Worm (Caenorhabditis elegans): ENCODE data around the gene col-181.

col-181 gene

DNA sequence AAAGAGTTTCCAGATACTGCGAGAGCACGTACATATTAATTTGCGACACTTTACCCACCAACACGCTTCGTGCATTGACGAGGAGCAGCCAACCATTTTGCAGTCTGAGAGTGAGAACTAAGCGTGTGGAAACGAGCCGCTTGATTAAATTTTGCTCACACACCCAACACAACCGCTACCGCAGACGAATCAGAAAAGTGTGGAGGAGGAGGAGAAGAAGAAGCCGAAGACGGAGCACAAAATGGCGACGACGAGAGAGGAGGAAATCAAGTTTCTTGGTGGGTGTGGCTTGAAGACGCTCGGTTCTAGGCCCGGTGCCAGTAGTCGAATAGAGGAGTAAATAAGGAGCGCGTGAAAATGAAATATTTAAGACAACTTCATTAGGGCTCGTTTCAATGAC is 21.9 kb upstream of the col-181 start:
- TF ChIP-seq tra-4 (tag; optimal IDR thresholded peaks at IDR 0.05), result no peak
- TF ChIP-seq sea-1 (GFP tag; conservative IDR thresholded peaks at IDR 0.05), result no peak
- TF ChIP-seq tbx-37 (GFP tag; conservative IDR thresholded peaks at IDR 0.05), result no peak
- no peak for TF ChIP-seq hnd-1 (tag; optimal IDR thresholded peaks at IDR 0.05)
- TF ChIP-seq ama-1 (optimal IDR thresholded peaks at IDR 0.05), result no peak
- no peak for TF ChIP-seq pes-1 (GFP tag; IDR thresholded peaks at IDR 0.05)
- no peak for TF ChIP-seq ceh-13 (GFP tag; optimal IDR thresholded peaks at IDR 0.05)
- TF ChIP-seq scrt-1 (GFP tag; IDR thresholded peaks at IDR 0.05), result no peak
- TF ChIP-seq flt-1 (GFP tag; IDR thresholded peaks at IDR 0.05), result no peak
- no peak for TF ChIP-seq ets-7 (tag; optimal IDR thresholded peaks at IDR 0.05)
- TF ChIP-seq ceh-36 (tag; optimal IDR thresholded peaks at IDR 0.05), result no peak
- TF ChIP-seq F13C5.2 (tag; optimal IDR thresholded peaks at IDR 0.05), result no peak
- TF ChIP-seq aly-1 (tag; optimal IDR thresholded peaks at IDR 0.05), result no peak
- TF ChIP-seq hmg-4 (GFP tag; optimal IDR thresholded peaks at IDR 0.05), result no peak

DNA sequence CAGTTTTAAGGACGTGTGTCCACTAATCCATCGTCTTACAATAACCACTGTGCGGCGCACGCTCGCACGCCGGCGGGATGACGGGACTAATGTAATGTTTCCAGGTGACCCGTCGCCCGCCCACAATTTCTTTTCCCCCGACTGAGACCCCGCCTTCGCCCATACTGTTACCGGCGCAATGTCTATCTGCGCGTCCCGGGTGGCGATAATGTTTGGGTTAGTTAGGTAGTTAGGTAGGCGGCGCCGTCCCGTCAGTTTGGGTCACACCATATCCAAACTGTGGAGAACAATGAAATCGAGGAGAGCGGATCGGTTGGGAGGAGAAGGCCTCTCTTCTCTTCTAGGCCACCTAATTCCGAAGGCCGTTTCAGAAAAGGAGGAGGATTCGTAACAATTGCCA is 18.4 kb upstream of the col-181 start:
- TF ChIP-seq ceh-36 (tag; optimal IDR thresholded peaks at IDR 0.05), result peak; percentile 26
- TF ChIP-seq aly-1 (tag; optimal IDR thresholded peaks at IDR 0.05), result peak; percentile 1
- no peak for TF ChIP-seq ets-7 (tag; optimal IDR thresholded peaks at IDR 0.05)
- TF ChIP-seq hmg-4 (GFP tag; optimal IDR thresholded peaks at IDR 0.05), result peak; percentile 27
- TF ChIP-seq F13C5.2 (tag; optimal IDR thresholded peaks at IDR 0.05), result no peak

DNA sequence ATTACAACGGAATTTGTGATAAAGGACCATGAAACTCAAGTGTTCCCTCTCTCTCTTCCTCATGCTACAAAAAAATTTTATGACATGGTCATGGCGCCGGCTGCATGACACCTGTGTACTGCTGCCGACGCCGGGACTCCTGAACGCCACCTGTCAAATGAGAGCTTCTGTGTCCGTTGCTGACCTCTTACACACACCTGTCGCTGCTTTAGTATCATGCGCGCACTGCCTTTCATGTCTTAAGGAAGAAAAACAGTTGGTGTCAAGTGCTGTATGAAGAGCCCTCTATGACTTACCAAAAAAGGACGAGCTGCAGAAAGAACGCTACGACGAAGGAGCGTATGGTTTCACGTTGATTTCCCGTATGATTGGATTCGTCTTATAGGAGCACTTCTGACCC is 12.1 kb upstream of the col-181 start:
- no peak for TF ChIP-seq hmbx-1 (tag; optimal IDR thresholded peaks at IDR 0.05)
- TF ChIP-seq flt-1 (GFP tag; IDR thresholded peaks at IDR 0.05), result no peak
- TF ChIP-seq hmg-4 (GFP tag; optimal IDR thresholded peaks at IDR 0.05), result no peak
- no peak for TF ChIP-seq sea-1 (GFP tag; conservative IDR thresholded peaks at IDR 0.05)
- no peak for TF ChIP-seq aly-1 (tag; optimal IDR thresholded peaks at IDR 0.05)
- no peak for TF ChIP-seq ceh-13 (GFP tag; optimal IDR thresholded peaks at IDR 0.05)
- no peak for TF ChIP-seq pes-1 (GFP tag; IDR thresholded peaks at IDR 0.05)
- TF ChIP-seq B0310.2 (tag; optimal IDR thresholded peaks at IDR 0.05), result no peak
- TF ChIP-seq scrt-1 (GFP tag; IDR thresholded peaks at IDR 0.05), result no peak
- no peak for TF ChIP-seq F13C5.2 (tag; optimal IDR thresholded peaks at IDR 0.05)
- no peak for TF ChIP-seq ama-1 (optimal IDR thresholded peaks at IDR 0.05)
- no peak for TF ChIP-seq tra-4 (tag; optimal IDR thresholded peaks at IDR 0.05)
- TF ChIP-seq hnd-1 (tag; optimal IDR thresholded peaks at IDR 0.05), result no peak
- TF ChIP-seq ceh-36 (tag; optimal IDR thresholded peaks at IDR 0.05), result no peak

DNA sequence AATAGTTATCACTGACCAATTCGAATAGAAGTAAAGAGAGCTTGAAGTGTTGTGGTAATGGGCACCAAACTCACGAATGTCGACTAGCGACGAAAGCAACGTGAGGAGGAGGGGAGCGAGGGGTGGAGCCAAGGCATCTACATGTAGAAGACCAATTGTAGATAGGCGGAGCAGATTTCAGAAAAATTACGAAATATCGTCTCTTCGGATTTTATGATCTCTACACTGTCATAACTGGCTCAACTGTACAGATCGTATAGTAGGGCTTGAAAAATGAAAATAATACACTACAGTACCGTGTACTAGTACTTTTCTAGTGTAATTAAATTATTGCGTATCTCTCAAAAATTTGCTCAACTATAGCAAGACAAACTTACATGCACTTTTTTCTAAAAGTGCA is 11.7 kb upstream of the col-181 start, which contains the start of gene W03G11.4:
TSS of gene W03G11.4 (minus strand) at position 101 of the 400 bp plus-strand sequence.
- TF ChIP-seq hnd-1 (tag; optimal IDR thresholded peaks at IDR 0.05) (no peak), ama-1 (optimal IDR thresholded peaks at IDR 0.05) (no peak), hmbx-1 (tag; optimal IDR thresholded peaks at IDR 0.05) (no peak), ets-7 (tag; optimal IDR thresholded peaks at IDR 0.05) (no peak), tra-4 (tag; optimal IDR thresholded peaks at IDR 0.05) (no peak), F13C5.2 (tag; optimal IDR thresholded peaks at IDR 0.05) (no peak), tbx-11 (GFP tag; IDR thresholded peaks at IDR 0.05) (no peak), tbx-37 (GFP tag; conservative IDR thresholded peaks at IDR 0.05) (no peak), sea-1 (GFP tag; conservative IDR thresholded peaks at IDR 0.05) (no peak), ceh-13 (GFP tag; optimal IDR thresholded peaks at IDR 0.05) (no peak), scrt-1 (GFP tag; IDR thresholded peaks at IDR 0.05) (no peak), pes-1 (GFP tag; IDR thresholded peaks at IDR 0.05) (no peak), hmg-4 (GFP tag; optimal IDR thresholded peaks at IDR 0.05) (no peak), aly-1 (tag; optimal IDR thresholded peaks at IDR 0.05) (no peak), flt-1 (GFP tag; IDR thresholded peaks at IDR 0.05) (no peak), B0310.2 (tag; optimal IDR thresholded peaks at IDR 0.05) (no peak), ceh-36 (tag; optimal IDR thresholded peaks at IDR 0.05) (no peak)

DNA sequence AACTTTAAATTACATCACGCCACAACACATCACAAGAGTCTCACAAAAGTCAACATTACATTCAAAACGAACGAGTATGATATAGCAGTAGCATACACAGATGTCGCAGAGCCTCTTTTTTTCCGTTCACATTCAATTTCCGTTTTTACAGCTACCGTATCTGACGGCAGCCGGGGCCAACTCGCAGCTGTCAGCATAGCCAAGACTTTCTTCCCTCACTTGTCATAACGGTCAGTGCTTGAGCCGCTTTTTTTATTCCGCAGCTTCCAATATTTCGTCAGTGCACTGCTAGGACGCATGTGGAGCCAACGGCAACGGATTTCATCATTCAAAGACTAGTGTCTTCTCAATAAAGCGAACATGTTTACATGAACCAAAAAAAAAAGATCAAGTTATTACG is 10.7 kb upstream of the col-181 start:
- no peak for TF ChIP-seq ama-1 (optimal IDR thresholded peaks at IDR 0.05)
- no peak for TF ChIP-seq tbx-11 (GFP tag; IDR thresholded peaks at IDR 0.05)
- no peak for TF ChIP-seq scrt-1 (GFP tag; IDR thresholded peaks at IDR 0.05)
- TF ChIP-seq sea-1 (GFP tag; conservative IDR thresholded peaks at IDR 0.05), result no peak
- no peak for TF ChIP-seq hnd-1 (tag; optimal IDR thresholded peaks at IDR 0.05)
- TF ChIP-seq ceh-36 (tag; optimal IDR thresholded peaks at IDR 0.05), result no peak
- no peak for TF ChIP-seq ceh-13 (GFP tag; optimal IDR thresholded peaks at IDR 0.05)
- no peak for TF ChIP-seq hmbx-1 (tag; optimal IDR thresholded peaks at IDR 0.05)
- no peak for TF ChIP-seq aly-1 (tag; optimal IDR thresholded peaks at IDR 0.05)
- no peak for TF ChIP-seq tra-4 (tag; optimal IDR thresholded peaks at IDR 0.05)
- TF ChIP-seq pes-1 (GFP tag; IDR thresholded peaks at IDR 0.05), result no peak
- no peak for TF ChIP-seq flt-1 (GFP tag; IDR thresholded peaks at IDR 0.05)
- TF ChIP-seq F13C5.2 (tag; optimal IDR thresholded peaks at IDR 0.05), result no peak
- no peak for TF ChIP-seq B0310.2 (tag; optimal IDR thresholded peaks at IDR 0.05)
- TF ChIP-seq hmg-4 (GFP tag; optimal IDR thresholded peaks at IDR 0.05), result no peak
- TF ChIP-seq tbx-37 (GFP tag; conservative IDR thresholded peaks at IDR 0.05), result no peak

DNA sequence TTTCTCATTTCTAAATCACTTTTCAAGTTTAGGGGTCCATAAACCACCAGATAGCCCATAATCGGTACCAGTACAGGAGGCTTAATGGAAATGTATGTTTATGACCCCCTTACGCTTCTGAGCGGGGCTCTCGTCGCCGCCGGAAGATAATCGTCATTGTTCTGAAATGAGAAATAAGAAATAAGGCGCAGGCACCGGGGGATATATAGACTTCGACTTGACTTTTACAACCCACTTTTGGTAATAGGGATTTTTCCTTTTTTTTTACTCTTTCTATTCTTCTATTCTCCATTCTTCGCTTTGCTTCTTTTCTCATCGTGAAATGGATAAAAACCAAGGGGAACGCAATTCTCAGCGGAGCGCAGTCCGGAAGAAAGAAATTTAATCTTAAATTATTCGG is 9.5 kb upstream of the col-181 start:
- TF ChIP-seq tbx-37 (GFP tag; conservative IDR thresholded peaks at IDR 0.05) (no peak), ama-1 (optimal IDR thresholded peaks at IDR 0.05) (no peak)

DNA sequence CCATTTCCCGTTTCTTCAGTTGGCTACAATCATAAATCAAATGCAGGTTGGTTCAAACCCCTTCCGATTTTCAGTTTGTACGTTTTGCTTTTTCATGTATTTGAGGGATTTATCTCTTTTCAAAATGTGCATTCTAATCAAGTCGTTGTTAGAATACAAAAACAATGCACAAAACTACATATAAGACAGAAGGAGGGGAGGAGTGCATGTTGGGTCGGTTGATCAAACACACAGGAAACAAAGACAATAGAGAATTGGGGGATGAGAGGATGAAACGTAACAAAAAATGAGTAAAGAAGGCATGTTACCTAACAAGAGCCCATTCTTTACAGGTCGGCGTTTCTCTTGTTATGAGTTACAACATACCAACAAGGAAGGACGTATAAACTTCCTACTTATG is 6.7 kb upstream of the col-181 start:
- no peak for TF ChIP-seq ama-1 (optimal IDR thresholded peaks at IDR 0.05)
- TF ChIP-seq ceh-36 (tag; optimal IDR thresholded peaks at IDR 0.05), result no peak
- TF ChIP-seq tbx-11 (GFP tag; IDR thresholded peaks at IDR 0.05), result no peak
- TF ChIP-seq sea-1 (GFP tag; conservative IDR thresholded peaks at IDR 0.05), result no peak
- TF ChIP-seq ets-7 (tag; optimal IDR thresholded peaks at IDR 0.05), result no peak
- no peak for TF ChIP-seq hmbx-1 (tag; optimal IDR thresholded peaks at IDR 0.05)
- TF ChIP-seq ceh-13 (GFP tag; optimal IDR thresholded peaks at IDR 0.05), result no peak
- no peak for TF ChIP-seq aly-1 (tag; optimal IDR thresholded peaks at IDR 0.05)
- TF ChIP-seq tra-4 (tag; optimal IDR thresholded peaks at IDR 0.05), result no peak
- TF ChIP-seq scrt-1 (GFP tag; IDR thresholded peaks at IDR 0.05), result no peak
- TF ChIP-seq pes-1 (GFP tag; IDR thresholded peaks at IDR 0.05), result no peak
- no peak for TF ChIP-seq hnd-1 (tag; optimal IDR thresholded peaks at IDR 0.05)
- no peak for TF ChIP-seq hmg-4 (GFP tag; optimal IDR thresholded peaks at IDR 0.05)
- no peak for TF ChIP-seq B0310.2 (tag; optimal IDR thresholded peaks at IDR 0.05)
- no peak for TF ChIP-seq tbx-37 (GFP tag; conservative IDR thresholded peaks at IDR 0.05)
- TF ChIP-seq F13C5.2 (tag; optimal IDR thresholded peaks at IDR 0.05), result no peak
- no peak for TF ChIP-seq flt-1 (GFP tag; IDR thresholded peaks at IDR 0.05)
